Fruit fly (Drosophila melanogaster) whole organism, embryonic: ENCODE data around the gene betaGlu.

Experiments
- Abd-B ChIP-seq: fragments of 200-800 bp; sonication (Bioruptor generic); optimal IDR thresholded peaks from 2 replicates; lab custom pipeline; 2018; ENCODE audit warnings: missing biosample characterization, mild to moderate bottlenecking, missing genetic modification characterization, moderate library complexity
- Awh ChIP-seq: fragments of 200-800 bp; sonication (Bioruptor generic); IDR thresholded peaks from 2 replicates; pipeline ENCODE4, ENCODE4 v1.3.6; 2022; ENCODE audit warnings: missing biosample characterization, missing genetic modification characterization
- CG10147 ChIP-seq: fragments of 200-800 bp; sonication (Bioruptor generic); optimal IDR thresholded peaks from 2 replicates; lab custom pipeline; 2019; ENCODE audit warnings: missing biosample characterization, mild to moderate bottlenecking, missing genetic modification characterization, moderate library complexity
- CG10274 ChIP-seq: fragments of 200-800 bp; sonication (Bioruptor generic); optimal IDR thresholded peaks from 3 replicates; lab custom pipeline; 2017; ENCODE audit warnings: missing biosample characterization, mild to moderate bottlenecking, missing genetic modification characterization
- CG12236 ChIP-seq: fragments of 200-800 bp; sonication (Bioruptor generic); optimal IDR thresholded peaks from 2 replicates; lab custom pipeline; 2016; ENCODE audit warnings: missing biosample characterization, missing genetic modification characterization
- CG12769 ChIP-seq: fragments of 200-800 bp; sonication (Bioruptor generic); optimal IDR thresholded peaks from 2 replicates; lab custom pipeline; 2019; ENCODE audit warnings: missing biosample characterization, mild to moderate bottlenecking, missing genetic modification characterization, moderate library complexity
- CG15514 ChIP-seq: fragments of 200-800 bp; sonication (Bioruptor generic); optimal IDR thresholded peaks from 3 replicates; lab custom pipeline; 2017; ENCODE audit warnings: missing biosample characterization, missing genetic modification characterization, mild to moderate bottlenecking, moderate library complexity, missing genetic modification reagents
- CG16813 ChIP-seq: fragments of 200-800 bp; sonication (Bioruptor generic); IDR thresholded peaks from 3 replicates; pipeline ENCODE4 v1.3.6; 2022; ENCODE audit warnings: missing biosample characterization, missing genetic modification characterization; ENCODE audit not compliant: partially characterized antibody
- CG18599 ChIP-seq: fragments of 200-800 bp; sonication (Bioruptor generic); optimal IDR thresholded peaks from 3 replicates; lab custom pipeline; 2017; ENCODE audit warnings: missing biosample characterization, missing genetic modification characterization, mild to moderate bottlenecking, moderate library complexity, missing genetic modification reagents
- CG3995 ChIP-seq: fragments of 200-800 bp; sonication (Bioruptor generic); optimal IDR thresholded peaks from 3 replicates; lab custom pipeline; 2016; ENCODE audit warnings: missing biosample characterization, missing genetic modification characterization
- CG43689 ChIP-seq: fragments of 200-800 bp; sonication (Bioruptor generic); IDR thresholded peaks from 2 replicates; pipeline ENCODE4 v1.3.6; 2022; ENCODE audit warnings: missing biosample characterization, missing genetic modification characterization
- CG4617 ChIP-seq: fragments of 200-800 bp; sonication (Bioruptor generic); optimal IDR thresholded peaks from 3 replicates; lab custom pipeline; 2016; ENCODE audit warnings: missing biosample characterization, missing genetic modification characterization, borderline replicate concordance
- CG6765 ChIP-seq: fragments of 200-800 bp; sonication (Bioruptor generic); optimal IDR thresholded peaks from 3 replicates; lab custom pipeline; 2017; ENCODE audit warnings: missing biosample characterization, mild to moderate bottlenecking, missing genetic modification characterization
- CG6791 ChIP-seq: fragments of 200-800 bp; sonication (Bioruptor generic); IDR thresholded peaks from 3 replicates; pipeline ENCODE4 v1.3.6; 2022; ENCODE audit warnings: missing biosample characterization, missing genetic modification characterization; ENCODE audit not compliant: partially characterized antibody
- CTCF ChIP-seq: fragments of 200-800 bp; sonication (Bioruptor generic); optimal IDR thresholded peaks from 2 replicates; lab custom pipeline; 2017; ENCODE audit warnings: missing biosample characterization, mild to moderate bottlenecking, missing genetic modification characterization, moderate library complexity
- Dbx ChIP-seq: fragments of 200-800 bp; sonication (Bioruptor generic); IDR thresholded peaks from 3 replicates; pipeline ENCODE4 v1.3.6; 2022; ENCODE audit warnings: missing biosample characterization, missing genetic modification characterization
- Dip2 ChIP-seq: fragments of 200-800 bp; sonication (Bioruptor generic); IDR thresholded peaks from 2 replicates; pipeline ENCODE4 v1.3.6; 2022; ENCODE audit warnings: missing biosample characterization, missing genetic modification characterization
- Doc2 ChIP-seq: fragments of 200-800 bp; sonication (Bioruptor generic); IDR thresholded peaks from 2 replicates; pipeline ENCODE4 v1.3.6; 2022; ENCODE audit warnings: missing biosample characterization, missing genetic modification characterization
- HLH54F ChIP-seq: fragments of 200-800 bp; sonication (Bioruptor generic); optimal IDR thresholded peaks from 3 replicates; lab custom pipeline; 2016; ENCODE audit warnings: missing biosample characterization, missing genetic modification characterization
- Hr51 ChIP-seq, 2 experiments: fragments of 200-800 bp; sonication (Bioruptor generic); optimal IDR thresholded peaks; 2 replicates in 1 of 2; 3 replicates in 1 of 2; lab custom pipeline; 2016 to 2018; ENCODE audit warnings: missing biosample characterization in 2 of 2, missing genetic modification characterization in 2 of 2, mild to moderate bottlenecking in 1 of 2, moderate library complexity in 1 of 2
- Kr ChIP-seq: fragments of 200-800 bp; sonication (Bioruptor generic); optimal IDR thresholded peaks from 2 replicates; lab custom pipeline; 2017; ENCODE audit warnings: missing biosample characterization, mild to moderate bottlenecking, missing genetic modification characterization
- PHDP ChIP-seq: fragments of 200-800 bp; sonication (Bioruptor generic); optimal IDR thresholded peaks from 3 replicates; lab custom pipeline; 2018; ENCODE audit warnings: missing biosample characterization, mild to moderate bottlenecking, missing genetic modification characterization, moderate library complexity
- Rx ChIP-seq: fragments of 200-800 bp; sonication (Bioruptor generic); IDR thresholded peaks from 2 replicates; pipeline ENCODE4 v1.3.6; 2022; ENCODE audit warnings: missing biosample characterization, missing genetic modification characterization
- Tbp ChIP-seq: fragments of >200 bp; optimal IDR thresholded peaks from 2 replicates; lab custom pipeline; 2018; ENCODE audit warnings: missing biosample characterization, missing genetic modification characterization
- abd-A ChIP-seq: fragments of 200-800 bp; sonication (Bioruptor generic); optimal IDR thresholded peaks from 3 replicates; lab custom pipeline; 2019; ENCODE audit warnings: missing biosample characterization, mild to moderate bottlenecking, missing genetic modification characterization, moderate library complexity
- bigmax ChIP-seq: fragments of 200-800 bp; sonication (Bioruptor generic); optimal IDR thresholded peaks from 2 replicates; lab custom pipeline; 2018; ENCODE audit warnings: missing biosample characterization, mild to moderate bottlenecking, missing genetic modification characterization
- bowl ChIP-seq: fragments of 200-800 bp; sonication (Bioruptor generic); IDR thresholded peaks from 2 replicates; pipeline ENCODE4 v1.3.6; 2022; ENCODE audit warnings: missing biosample characterization, missing genetic modification characterization
- dati ChIP-seq: fragments of 200-800 bp; sonication (Bioruptor generic); IDR thresholded peaks from 2 replicates; pipeline ENCODE4 v1.3.6; 2022; ENCODE audit warnings: missing biosample characterization, missing genetic modification characterization
- dimm ChIP-seq: fragments of 200-800 bp; sonication (Bioruptor generic); IDR thresholded peaks from 2 replicates; pipeline ENCODE4 v1.3.6; 2022; ENCODE audit warnings: missing biosample characterization, missing genetic modification characterization
- eve ChIP-seq, 2 experiments: fragments of >200 bp; optimal IDR thresholded peaks; 2 replicates each; lab custom pipeline; 2017; ENCODE audit warnings: missing biosample characterization in 2 of 2, missing genetic modification characterization in 2 of 2
- grau ChIP-seq: fragments of 200-800 bp; optimal IDR thresholded peaks from 3 replicates; lab custom pipeline; 2019; ENCODE audit warnings: missing biosample characterization, mild to moderate bottlenecking, missing genetic modification characterization, moderate library complexity
- insv ChIP-seq, 2 experiments: fragments of 200-800 bp; sonication (Bioruptor generic); optimal IDR thresholded peaks; 3 replicates each; lab custom pipeline; 2016 to 2018; ENCODE audit warnings: missing biosample characterization in 2 of 2, missing genetic modification characterization in 2 of 2
- lmd ChIP-seq: fragments of 200-800 bp; sonication (Bioruptor generic); IDR thresholded peaks from 2 replicates; pipeline ENCODE4 v1.3.6; 2022; ENCODE audit warnings: missing biosample characterization, missing genetic modification characterization
- lov ChIP-seq, 2 experiments: fragments of 200-800 bp in 1 of 2; fragments of >200 bp in 1 of 2; sonication (Bioruptor generic) in 1 of 2; IDR thresholded peaks in 1 of 2; optimal IDR thresholded peaks in 1 of 2; 2 replicates in 1 of 2; 3 replicates in 1 of 2; pipeline versions ENCODE4 v1.3.6 to Lab custom; 2017 to 2022; ENCODE audit warnings: missing biosample characterization in 1 of 2, missing genetic modification characterization in 1 of 2
- mirr ChIP-seq: fragments of 200-800 bp; sonication (Bioruptor generic); optimal IDR thresholded peaks from 3 replicates; lab custom pipeline; 2018; ENCODE audit warnings: missing biosample characterization, mild to moderate bottlenecking, missing genetic modification characterization
- nmo ChIP-seq: fragments of 200-800 bp; sonication (Bioruptor generic); optimal IDR thresholded peaks from 2 replicates; lab custom pipeline; 2018; ENCODE audit warnings: missing biosample characterization, mild to moderate bottlenecking, missing genetic modification characterization, moderate library complexity
- pfk ChIP-seq: fragments of 200-800 bp; sonication (Bioruptor generic); optimal IDR thresholded peaks from 2 replicates; lab custom pipeline; 2018; ENCODE audit warnings: missing biosample characterization, mild to moderate bottlenecking, missing genetic modification characterization, moderate library complexity
- pita ChIP-seq: fragments of 200-800 bp; sonication (Bioruptor generic); optimal IDR thresholded peaks from 2 replicates; lab custom pipeline; 2017; ENCODE audit warnings: missing biosample characterization, mild to moderate bottlenecking, missing genetic modification characterization
- pnt ChIP-seq: fragments of 200-800 bp; sonication (Bioruptor generic); optimal IDR thresholded peaks from 3 replicates; lab custom pipeline; 2016; ENCODE audit warnings: missing biosample characterization, missing genetic modification characterization
- ro ChIP-seq: fragments of 200-800 bp; sonication (Bioruptor generic); IDR thresholded peaks from 2 replicates; pipeline ENCODE4 v1.3.6; 2022; ENCODE audit warnings: missing biosample characterization, missing genetic modification characterization
- row ChIP-seq: fragments of 200-800 bp; sonication (Bioruptor generic); IDR thresholded peaks from 3 replicates; pipeline ENCODE4 v1.3.6; 2022; ENCODE audit warnings: missing biosample characterization, missing genetic modification characterization
- run ChIP-seq: fragments of 200-800 bp; sonication (Bioruptor generic); optimal IDR thresholded peaks from 3 replicates; lab custom pipeline; 2018; ENCODE audit warnings: missing biosample characterization, mild to moderate bottlenecking, missing genetic modification characterization
- schlank ChIP-seq: fragments of 200-800 bp; sonication (Bioruptor generic); optimal IDR thresholded peaks from 2 replicates; lab custom pipeline; 2018; ENCODE audit warnings: missing biosample characterization, mild to moderate bottlenecking, missing genetic modification characterization
- sna ChIP-seq: fragments of 200-800 bp; sonication (Bioruptor generic); IDR thresholded peaks from 2 replicates; pipeline ENCODE4 v1.3.6; 2022; ENCODE audit warnings: missing biosample characterization, missing genetic modification characterization; ENCODE audit not compliant: partially characterized antibody
- stwl ChIP-seq: fragments of 200-800 bp; sonication (Bioruptor generic); optimal IDR thresholded peaks from 3 replicates; lab custom pipeline; 2018; ENCODE audit warnings: missing biosample characterization, mild to moderate bottlenecking, missing genetic modification characterization, moderate library complexity
- tgo ChIP-seq: fragments of 200-800 bp; sonication (Bioruptor generic); IDR thresholded peaks from 3 replicates; pipeline ENCODE4 v1.3.6; 2022; ENCODE audit warnings: missing biosample characterization, missing genetic modification characterization
- ttk ChIP-seq: fragments of 200-800 bp; sonication (Bioruptor generic); IDR thresholded peaks from 2 replicates; pipeline ENCODE4 v2.1.2; 2022; ENCODE audit warnings: missing biosample characterization, missing genetic modification characterization
- tx ChIP-seq: fragments of 200-800 bp; sonication (Bioruptor generic); optimal IDR thresholded peaks from 2 replicates; lab custom pipeline; 2016; ENCODE audit warnings: missing biosample characterization, missing genetic modification characterization
- wdn ChIP-seq: fragments of 200-800 bp; sonication (Bioruptor generic); IDR thresholded peaks from 2 replicates; pipeline ENCODE4 v1.3.6; 2022; ENCODE audit warnings: missing biosample characterization, missing genetic modification characterization
- zen ChIP-seq: fragments of 200-800 bp; sonication (Bioruptor generic); optimal IDR thresholded peaks from 3 replicates; lab custom pipeline; 2018; ENCODE audit warnings: missing biosample characterization, mild to moderate bottlenecking, missing genetic modification characterization, moderate library complexity

The betaGlu gene

DNA sequence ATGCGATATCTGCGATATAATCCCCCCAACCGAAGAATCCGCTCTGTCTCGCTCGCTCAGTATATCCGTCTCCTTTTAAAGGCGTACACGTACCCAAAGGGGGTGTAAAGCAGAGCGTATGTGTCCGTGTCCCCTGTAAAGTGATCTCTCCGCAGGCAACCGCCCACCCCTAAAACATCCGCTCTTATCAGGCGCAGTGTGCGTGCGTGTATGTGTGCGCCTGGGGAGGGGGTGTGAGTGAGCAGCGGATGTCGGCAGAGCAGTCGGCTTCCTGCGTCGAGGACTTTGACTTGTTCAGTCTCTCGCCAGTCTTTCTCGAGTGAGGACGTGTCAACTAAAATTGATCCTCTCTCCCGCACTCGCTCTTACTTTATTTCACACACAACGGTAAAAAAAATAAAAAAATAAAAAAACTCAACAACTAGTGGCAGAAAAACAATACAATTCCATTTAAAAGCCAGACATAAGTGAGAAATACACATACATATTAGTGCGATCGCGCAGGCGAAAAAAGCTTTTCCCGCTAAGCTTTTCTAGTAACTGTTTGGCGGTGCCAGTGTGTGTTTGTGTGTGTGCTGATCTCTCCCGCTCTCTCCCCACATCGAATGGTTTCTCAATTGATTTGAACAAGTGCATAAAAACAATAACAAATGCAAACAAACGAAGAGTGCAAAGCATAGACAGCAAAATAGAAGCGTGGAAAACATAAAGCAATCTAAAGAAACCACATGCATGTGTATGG lies 46.0 kb downstream of the betaGlu start (continued):
- TF ChIP-seq Tbp (GFP tag; lab: Kevin White, UChicago) (no peak), zen (tag; lab: Kevin White, UChicago) (no peak), sna (GFP tag; lab: Robert Waterston, UW) (0 out of 2 replicates have a peak, but pooled peaks have one; percentile 18), Abd-B (GFP tag; lab: Kevin White, UChicago) (no peak), wdn (GFP tag; lab: Robert Waterston, UW) (no peak), CG43689 (GFP tag; lab: Robert Waterston, UW) (no peak), HLH54F (GFP tag; lab: Kevin White, UChicago) (no peak), bowl (GFP tag; lab: Robert Waterston, UW) (no peak), CG10274 (GFP tag; lab: Kevin White, UChicago) (no peak), CG4617 (GFP tag; lab: Kevin White, UChicago) (no peak), Doc2 (GFP tag; lab: Robert Waterston, UW) (no peak), tgo (GFP tag; lab: Robert Waterston, UW) (no peak), Dbx (GFP tag; lab: Robert Waterston, UW) (no peak), dimm (GFP tag; lab: Robert Waterston, UW) (no peak), lmd (GFP tag; lab: Robert Waterston, UW) (no peak), row (GFP tag; lab: Robert Waterston, UW) (no peak), CG3995 (GFP tag; lab: Kevin White, UChicago) (no peak), Kr (GFP tag; lab: Kevin White, UChicago) (peak; percentile 2), run (tag; lab: Kevin White, UChicago) (no peak), schlank (tag; lab: Kevin White, UChicago) (no peak), CTCF (GFP tag; lab: Kevin White, UChicago) (no peak), Dip2 (GFP tag; lab: Robert Waterston, UW) (no peak), CG10147 (GFP tag; lab: Kevin White, UChicago) (no peak), CG12769 (tag; lab: Kevin White, UChicago) (no peak), CG6791 (no peak), PHDP (tag; lab: Kevin White, UChicago) (no peak), insv (GFP tag; optimal IDR thresholded peaks at IDR 0.05; lab: Kevin White, UChicago) (no peak), Rx (GFP tag; lab: Robert Waterston, UW) (no peak), ro (GFP tag; lab: Robert Waterston, UW) (no peak), Awh (GFP tag; lab: Robert Waterston, UW) (no peak), CG18599 (GFP tag; lab: Kevin White, UChicago) (no peak), lov (optimal IDR thresholded peaks at IDR 0.05; lab: Kevin White, UChicago) (no peak), lov (GFP tag; IDR thresholded peaks at IDR 0.05; lab: Robert Waterston, UW) (peak; percentile 32; the same call in 2 of the 3 replicates), nmo (GFP tag; lab: Kevin White, UChicago) (no peak), stwl (no peak), tx (GFP tag; lab: Kevin White, UChicago) (no peak), bigmax (GFP tag; lab: Kevin White, UChicago) (no peak), pita (GFP tag; lab: Kevin White, UChicago) (no peak), dati (GFP tag; lab: Robert Waterston, UW) (no peak), CG16813 (GFP tag; lab: Robert Waterston, UW) (peak; percentile 37; the same call in 2 of the 3 replicates), eve (GFP tag; optimal IDR thresholded peaks at IDR 0.05; lab: Kevin White, UChicago) (no peak), abd-A (tag; lab: Kevin White, UChicago) (no peak), Hr51 (GFP tag; optimal IDR thresholded peaks at IDR 0.05; lab: Kevin White, UChicago) (no peak), CG6765 (GFP tag; lab: Kevin White, UChicago) (no peak), pnt (GFP tag; lab: Kevin White, UChicago) (no peak), CG15514 (GFP tag; lab: Kevin White, UChicago) (no peak), grau (no peak), mirr (GFP tag; lab: Kevin White, UChicago) (no peak), CG12236 (GFP tag; lab: Kevin White, UChicago) (no peak), ttk (GFP tag; lab: Robert Waterston, UW) (peak; percentile 79), pfk (GFP tag; lab: Kevin White, UChicago) (peak; percentile 10)
